Worm (Caenorhabditis elegans) whole organism, L1 larva: ENCODE measurements around the gene eea-1.

Experiments
- C16A3.4 ChIP-seq: fragments of 150-350 bp; optimal IDR thresholded peaks from 2 replicates; lab custom pipeline; 2014; ENCODE audit warnings: missing biosample characterization, missing genetic modification characterization
- Y116A8C.19 ChIP-seq: sonication (generic microtip); optimal IDR thresholded peaks from 2 replicates; lab custom pipeline; 2016; ENCODE audit warnings: missing compliant biosample characterization, missing genetic modification characterization, borderline replicate concordance
- alr-1 ChIP-seq: fragments of 200-800 bp; sonication (Bioruptor generic); optimal IDR thresholded peaks from 2 replicates; lab custom pipeline; 2018; ENCODE audit warnings: borderline replicate concordance, mild to moderate bottlenecking, missing genetic modification characterization, missing compliant biosample characterization
- aly-2 ChIP-seq: fragments of 150-350 bp; optimal IDR thresholded peaks from 2 replicates; lab custom pipeline; 2014; ENCODE audit warnings: missing biosample characterization, missing genetic modification characterization
- ama-1 ChIP-seq: fragments of 150-350 bp; optimal IDR thresholded peaks from 2 replicates; lab custom pipeline; 2014
- blmp-1 ChIP-seq: fragments of 150-350 bp; optimal IDR thresholded peaks from 2 replicates; lab custom pipeline; 2014; ENCODE audit warnings: missing biosample characterization, missing genetic modification characterization
- ceh-63 ChIP-seq: fragments of 200-800 bp; sonication (Bioruptor generic); optimal IDR thresholded peaks from 2 replicates; lab custom pipeline; 2018; ENCODE audit warnings: mild to moderate bottlenecking, missing genetic modification characterization, missing compliant biosample characterization
- ceh-88 ChIP-seq: fragments of 200-800 bp; sonication (Bioruptor generic); IDR thresholded peaks from 2 replicates; pipeline ENCODE4 v1.3.6; 2022; ENCODE audit warnings: missing genetic modification characterization, missing compliant biosample characterization
- ces-1 ChIP-seq: fragments of 150-350 bp; optimal IDR thresholded peaks from 2 replicates; lab custom pipeline; 2014; ENCODE audit warnings: missing biosample characterization, missing genetic modification reagents, missing genetic modification characterization
- dpl-1 ChIP-seq, 3 experiments: fragments of 150-350 bp in 2 of 3; sonication (generic microtip) in 1 of 3; optimal IDR thresholded peaks; 2 replicates each; lab custom pipeline; 2014 to 2017; ENCODE audit warnings: missing biosample characterization in 3 of 3, missing genetic modification characterization in 3 of 3, missing genetic modification reagents in 3 of 3
- dsc-1 ChIP-seq: sonication (generic microtip); optimal IDR thresholded peaks from 2 replicates; lab custom pipeline; 2016; ENCODE audit warnings: mild to moderate bottlenecking, missing genetic modification characterization, missing compliant biosample characterization
- efl-1 ChIP-seq, 4 experiments: fragments of 150-350 bp; optimal IDR thresholded peaks in 3 of 4; peaks in 1 of 4; 1 replicate in 1 of 4; 2 replicates in 3 of 4; lab custom pipeline; 2014; ENCODE audit warnings: missing biosample characterization in 2 of 4, missing genetic modification characterization in 2 of 4, missing genetic modification reagents in 2 of 4
- efl-3 ChIP-seq: fragments of 200-800 bp; sonication (Bioruptor generic); optimal IDR thresholded peaks from 2 replicates; lab custom pipeline; 2018; ENCODE audit warnings: mild to moderate bottlenecking, missing genetic modification characterization, missing compliant biosample characterization
- elt-3 ChIP-seq, 6 experiments: fragments of 150-350 bp in 1 of 6; sonication (generic microtip); optimal IDR thresholded peaks; 2 replicates each; lab custom pipeline; 2017 to 2018; ENCODE audit warnings: missing biosample characterization in 6 of 6, missing genetic modification characterization in 6 of 6, inconsistent platforms in 1 of 6
- fkh-4 ChIP-seq: sonication (generic microtip); optimal IDR thresholded peaks from 2 replicates; lab custom pipeline; 2016; ENCODE audit warnings: missing compliant biosample characterization, missing genetic modification characterization, borderline replicate concordance
- fkh-8 ChIP-seq: sonication (generic microtip); optimal IDR thresholded peaks from 2 replicates; lab custom pipeline; 2016; ENCODE audit warnings: mild to moderate bottlenecking, missing genetic modification characterization, missing compliant biosample characterization
- fos-1 ChIP-seq: fragments of 150-350 bp; optimal IDR thresholded peaks from 2 replicates; lab custom pipeline; 2014; ENCODE audit warnings: missing biosample characterization, missing genetic modification characterization
- hlh-17 ChIP-seq: fragments of 200-800 bp; sonication (Bioruptor generic); optimal IDR thresholded peaks from 2 replicates; lab custom pipeline; 2018; ENCODE audit warnings: missing genetic modification characterization, mild to moderate bottlenecking, missing compliant biosample characterization, moderate library complexity, borderline replicate concordance
- hlh-4 ChIP-seq: sonication (generic microtip); optimal IDR thresholded peaks from 2 replicates; lab custom pipeline; 2016; ENCODE audit warnings: mild to moderate bottlenecking, missing genetic modification characterization, missing compliant biosample characterization
- hpl-2 ChIP-seq: fragments of 150-350 bp; optimal IDR thresholded peaks from 2 replicates; lab custom pipeline; 2014; ENCODE audit warnings: missing biosample characterization, missing genetic modification reagents, missing genetic modification characterization
- irx-1 ChIP-seq: sonication (generic microtip); optimal IDR thresholded peaks from 2 replicates; lab custom pipeline; 2016; ENCODE audit warnings: missing genetic modification characterization, missing compliant biosample characterization
- lin-13 ChIP-seq: fragments of 150-350 bp; optimal IDR thresholded peaks from 2 replicates; lab custom pipeline; 2014; ENCODE audit warnings: missing biosample characterization, missing genetic modification reagents, missing genetic modification characterization
- lin-14 ChIP-seq: fragments of 200-800 bp; sonication (Bioruptor generic); optimal IDR thresholded peaks from 2 replicates; lab custom pipeline; 2018; ENCODE audit warnings: mild to moderate bottlenecking, missing genetic modification characterization, moderate library complexity, missing compliant biosample characterization
- lin-15B ChIP-seq: fragments of 150-350 bp; sonication (generic microtip); optimal IDR thresholded peaks from 3 replicates; lab custom pipeline; 2014; ENCODE audit warnings: missing biosample characterization, missing genetic modification characterization
- lin-35 ChIP-seq, 2 experiments: fragments of 150-350 bp; optimal IDR thresholded peaks; 2 replicates each; lab custom pipeline; 2014; ENCODE audit warnings: missing biosample characterization in 2 of 2, missing genetic modification characterization in 2 of 2, missing genetic modification reagents in 2 of 2
- lin-39 ChIP-seq: fragments of 150-350 bp; optimal IDR thresholded peaks from 2 replicates; lab custom pipeline; 2014; ENCODE audit warnings: missing biosample characterization, missing genetic modification reagents, missing genetic modification characterization
- lir-3 ChIP-seq: sonication (generic microtip); optimal IDR thresholded peaks from 2 replicates; lab custom pipeline; 2016; ENCODE audit warnings: mild to moderate bottlenecking, missing genetic modification characterization, moderate library complexity, missing compliant biosample characterization; ENCODE audit not compliant: poor library complexity
- lsy-2 ChIP-seq, 2 experiments: fragments of 150-350 bp; optimal IDR thresholded peaks; 2 replicates each; lab custom pipeline; 2014; ENCODE audit warnings: missing biosample characterization in 2 of 2, missing genetic modification characterization in 2 of 2
- mdl-1 ChIP-seq, 2 experiments: fragments of 150-350 bp; optimal IDR thresholded peaks; 2 replicates each; lab custom pipeline; 2014 to 2017; ENCODE audit warnings: missing biosample characterization in 2 of 2, missing genetic modification characterization in 2 of 2, inconsistent platforms in 1 of 2
- mep-1 ChIP-seq: fragments of 150-350 bp; optimal IDR thresholded peaks from 2 replicates; lab custom pipeline; 2014; ENCODE audit warnings: missing biosample characterization, missing genetic modification characterization
- nhr-12 ChIP-seq: sonication (generic microtip); optimal IDR thresholded peaks from 2 replicates; lab custom pipeline; 2017; ENCODE audit warnings: missing biosample characterization, missing genetic modification characterization
- nhr-19 ChIP-seq: fragments of 200-800 bp; sonication (Bioruptor generic); conservative IDR thresholded peaks from 2 replicates; pipeline ENCODE4 v1.3.6; 2022; ENCODE audit warnings: missing genetic modification characterization, missing compliant biosample characterization
- nhr-20 ChIP-seq: sonication (generic microtip); optimal IDR thresholded peaks from 2 replicates; lab custom pipeline; 2016; ENCODE audit warnings: mild to moderate bottlenecking, missing genetic modification characterization, missing compliant biosample characterization
- nhr-28 ChIP-seq: fragments of 150-350 bp; optimal IDR thresholded peaks from 2 replicates; lab custom pipeline; 2014; ENCODE audit warnings: missing biosample characterization, missing genetic modification characterization
- nhr-76 ChIP-seq: sonication (generic microtip); optimal IDR thresholded peaks from 2 replicates; lab custom pipeline; 2017; ENCODE audit warnings: missing biosample characterization, missing genetic modification characterization
- nhr-77 ChIP-seq: fragments of 150-350 bp; optimal IDR thresholded peaks from 2 replicates; lab custom pipeline; 2014; ENCODE audit warnings: missing biosample characterization, missing genetic modification characterization
- nhr-85 ChIP-seq: sonication (generic microtip); peaks from one replicate; lab custom pipeline; 2016; ENCODE audit warnings: missing genetic modification characterization, inconsistent platforms, missing compliant biosample characterization
- nhr-90 ChIP-seq: sonication (generic microtip); optimal IDR thresholded peaks from 2 replicates; lab custom pipeline; 2016; ENCODE audit warnings: mild to moderate bottlenecking, missing genetic modification characterization, missing compliant biosample characterization; ENCODE audit not compliant: poor library complexity
- pax-3 ChIP-seq: fragments of 200-800 bp; sonication (Bioruptor generic); optimal IDR thresholded peaks from 2 replicates; lab custom pipeline; 2018; ENCODE audit warnings: mild to moderate bottlenecking, missing genetic modification characterization, moderate library complexity, missing compliant biosample characterization
- rnt-1 ChIP-seq: sonication (generic microtip); optimal IDR thresholded peaks from 2 replicates; lab custom pipeline; 2016; ENCODE audit warnings: mild to moderate bottlenecking, missing genetic modification characterization, moderate library complexity, missing compliant biosample characterization
- skn-1 ChIP-seq: fragments of 150-350 bp; optimal IDR thresholded peaks from 2 replicates; lab custom pipeline; 2014; ENCODE audit warnings: missing biosample characterization, missing genetic modification characterization
- sox-4 ChIP-seq: sonication (generic microtip); optimal IDR thresholded peaks from 2 replicates; lab custom pipeline; 2016; ENCODE audit warnings: missing genetic modification characterization, missing compliant biosample characterization
- sptf-1 ChIP-seq: fragments of 150-350 bp; optimal IDR thresholded peaks from 2 replicates; lab custom pipeline; 2014; ENCODE audit warnings: missing biosample characterization, missing genetic modification characterization
- swsn-7 ChIP-seq: sonication (generic microtip); optimal IDR thresholded peaks from 2 replicates; lab custom pipeline; 2016; ENCODE audit warnings: missing genetic modification characterization, missing compliant biosample characterization
- unc-130 ChIP-seq: fragments of 150-350 bp; optimal IDR thresholded peaks from 2 replicates; lab custom pipeline; 2017; ENCODE audit warnings: missing biosample characterization, missing genetic modification characterization, inconsistent platforms
- unc-62 ChIP-seq: fragments of 150-350 bp; optimal IDR thresholded peaks from 2 replicates; lab custom pipeline; 2014; ENCODE audit warnings: missing biosample characterization, missing genetic modification reagents, missing genetic modification characterization
- xbp-1 ChIP-seq: sonication (generic microtip); optimal IDR thresholded peaks from 2 replicates; lab custom pipeline; 2016; ENCODE audit warnings: missing genetic modification characterization, missing compliant biosample characterization
- zag-1 ChIP-seq: fragments of 150-350 bp; optimal IDR thresholded peaks from 2 replicates; lab custom pipeline; 2014; ENCODE audit warnings: missing biosample characterization, missing genetic modification characterization
- zip-4 ChIP-seq: fragments of 200-800 bp; sonication (Bioruptor generic); optimal IDR thresholded peaks from 2 replicates; lab custom pipeline; 2018; ENCODE audit warnings: mild to moderate bottlenecking, missing genetic modification characterization, moderate library complexity, missing compliant biosample characterization
- ztf-11 ChIP-seq, 2 experiments: sonication (generic microtip); optimal IDR thresholded peaks; 2 replicates each; lab custom pipeline; 2016 to 2017; ENCODE audit warnings: missing genetic modification characterization in 2 of 2, missing biosample characterization in 1 of 2, missing compliant biosample characterization in 1 of 2
- ztf-4 ChIP-seq: fragments of 150-350 bp; optimal IDR thresholded peaks from 2 replicates; lab custom pipeline; 2014; ENCODE audit warnings: missing biosample characterization, missing genetic modification characterization

Gene eea-1

ce11 chrV:13468190-13468765 is 28.9 kb downstream of the eea-1 start, which contains the start of the genes F25H9.6 and F25H9.7 (continued):
- TF ChIP-seq mdl-1 (tag; optimal IDR thresholded peaks at IDR 0.05; lab: Kevin White, UChicago) = peak; percentile 37 to 96
- peak; percentile 51 for TF ChIP-seq skn-1 (tag; lab: Kevin White, UChicago)
- no peak for TF ChIP-seq ces-1 (GFP tag; lab: Kevin White, UChicago)
- TF ChIP-seq nhr-77 (tag; lab: Kevin White, UChicago) = peak; percentile 41
- TF ChIP-seq unc-130 = peak; percentile 47
- peak; percentile 97 for TF ChIP-seq irx-1
- TF ChIP-seq lin-14 (GFP tag; lab: Kevin White, UChicago) = peak; percentile 87
- TF ChIP-seq efl-1 (optimal IDR thresholded peaks at IDR 0.05; lab: Kevin White, UChicago) = peak; percentile 80 to 83
- TF ChIP-seq efl-1 (GFP tag; optimal IDR thresholded peaks at IDR 0.05 in 1 of 2; lab: Kevin White, UChicago) = peak; percentile 77 to 97
- TF ChIP-seq mep-1 (tag; lab: Kevin White, UChicago) = peak; percentile 89
- peak; percentile 97 for TF ChIP-seq nhr-85 (tag; lab: Kevin White, UChicago)
- TF ChIP-seq ztf-11 (tag; optimal IDR thresholded peaks at IDR 0.05; lab: Kevin White, UChicago) = peak in 1 of 2 experiments; percentile 99
- peak; percentile 52 for TF ChIP-seq lin-39 (tag; lab: Kevin White, UChicago)
- TF ChIP-seq ceh-88 (GFP tag; lab: Robert Waterston, UW) = peak; percentile 74
- peak; percentile 63 to 84 for TF ChIP-seq lin-35 (GFP tag; optimal IDR thresholded peaks at IDR 0.05; lab: Kevin White, UChicago)
- peak; percentile 98 for TF ChIP-seq nhr-90 (tag; lab: Kevin White, UChicago)
- peak; percentile 94 for TF ChIP-seq swsn-7
- peak; percentile 70 to 85 (median 79) for TF ChIP-seq dpl-1 (GFP tag; optimal IDR thresholded peaks at IDR 0.05; lab: Kevin White, UChicago)
- TF ChIP-seq fkh-8 = peak; percentile 96
- TF ChIP-seq Y116A8C.19 (tag; lab: Kevin White, UChicago) = peak; percentile 98
- peak; percentile 100 for TF ChIP-seq fkh-4 (tag; lab: Kevin White, UChicago)
- peak; percentile 100 for TF ChIP-seq rnt-1 (tag; lab: Kevin White, UChicago)
- peak; percentile 79 to 87 for TF ChIP-seq lsy-2 (tag; optimal IDR thresholded peaks at IDR 0.05; lab: Kevin White, UChicago)
- peak; percentile 66 for TF ChIP-seq lin-15B (tag; lab: Kevin White, UChicago)
- TF ChIP-seq dsc-1 (tag; lab: Kevin White, UChicago) = peak; percentile 97
- no peak for TF ChIP-seq nhr-12 (tag; lab: Kevin White, UChicago)
- TF ChIP-seq nhr-28 (tag; lab: Kevin White, UChicago) = no peak
- TF ChIP-seq nhr-19 (GFP tag; lab: Robert Waterston, UW) = peak; percentile 93
- TF ChIP-seq hlh-17 (GFP tag; lab: Kevin White, UChicago) = peak; percentile 76
- peak; percentile 71 for TF ChIP-seq zip-4 (GFP tag; lab: Kevin White, UChicago)
- TF ChIP-seq sox-4 (tag; lab: Kevin White, UChicago) = peak; percentile 97
- no peak for TF ChIP-seq unc-62 (GFP tag; lab: Kevin White, UChicago)
- TF ChIP-seq xbp-1 (tag; lab: Kevin White, UChicago) = peak; percentile 91
- peak; percentile 41 for TF ChIP-seq aly-2 (tag; lab: Kevin White, UChicago)
- TF ChIP-seq lin-13 (GFP tag; lab: Kevin White, UChicago) = peak; percentile 85
- peak; percentile 27 for TF ChIP-seq hpl-2 (GFP tag; lab: Kevin White, UChicago)
- peak; percentile 48 for TF ChIP-seq nhr-76
- peak; percentile 94 for TF ChIP-seq ceh-63 (GFP tag; lab: Kevin White, UChicago)
- TF ChIP-seq sptf-1 (tag; lab: Kevin White, UChicago) = no peak
- TF ChIP-seq zag-1 (tag; lab: Kevin White, UChicago) = no peak
- TF ChIP-seq ama-1 (lab: Kevin White, UChicago) = no peak
- TF ChIP-seq C16A3.4 = peak; percentile 56
- peak; percentile 87 for TF ChIP-seq hlh-4
- TF ChIP-seq fos-1 (tag; lab: Kevin White, UChicago) = peak; percentile 72
- TF ChIP-seq nhr-20 (tag; lab: Kevin White, UChicago) = peak; percentile 94
- no peak for TF ChIP-seq alr-1 (tag; lab: Kevin White, UChicago)
- peak; percentile 88 for TF ChIP-seq efl-3 (GFP tag; lab: Kevin White, UChicago)
- peak; percentile 60 for TF ChIP-seq blmp-1
- peak in 3 of 6 experiments; percentile 15 to 77 (median 54) for TF ChIP-seq elt-3 (tag; optimal IDR thresholded peaks at IDR 0.05; lab: Kevin White, UChicago)
- TF ChIP-seq lir-3 (tag; lab: Kevin White, UChicago) = peak; percentile 99
- peak; percentile 100 for TF ChIP-seq pax-3 (tag; lab: Kevin White, UChicago)
- TF ChIP-seq ztf-4 (tag; lab: Kevin White, UChicago) = peak; percentile 34
